Worm (Caenorhabditis elegans): Measurements from ENCODE around the gene pik-1.

ce11 chrIV:13396375-13396774, 19.5 kb upstream of the pik-1 start:
- TF ChIP-seq snpc-4 (tag; optimal IDR thresholded peaks at IDR 0.05): no peak
- no peak for TF ChIP-seq unc-62 (GFP tag; optimal IDR thresholded peaks at IDR 0.05)
- TF ChIP-seq unc-120 (tag; optimal IDR thresholded peaks at IDR 0.05; ENCODE audit: poor library complexity, severe bottlenecking): no peak
- no peak for TF ChIP-seq nhr-12 (tag; optimal IDR thresholded peaks at IDR 0.05)
- no peak for TF ChIP-seq pha-4 (tag; optimal IDR thresholded peaks at IDR 0.05)
- no peak for TF ChIP-seq ztf-11 (tag; optimal IDR thresholded peaks at IDR 0.05)
- TF ChIP-seq lin-13 (tag; optimal IDR thresholded peaks at IDR 0.05): no peak
- TF ChIP-seq unc-39 (tag; optimal IDR thresholded peaks at IDR 0.05): no peak
- no peak for TF ChIP-seq nhr-2 (tag; optimal IDR thresholded peaks at IDR 0.05)
- TF ChIP-seq nhr-76 (tag; optimal IDR thresholded peaks at IDR 0.05): no peak
- TF ChIP-seq ces-1 (GFP tag; optimal IDR thresholded peaks at IDR 0.05): no peak
- no peak for TF ChIP-seq elt-3 (tag; optimal IDR thresholded peaks at IDR 0.05)

Data from whole organism, mixed stage, embryonic.